Fruit fly (Drosophila melanogaster) whole organism, wandering third instar larva: ENCODE data around the gene UQCR-6.4L.

ENCODE experiments used
- CrebA ChIP-seq: fragments of 200-800 bp; sonication (Bioruptor generic); optimal IDR thresholded peaks from 2 replicates; lab custom pipeline; 2016; ENCODE audit warnings: missing biosample characterization, mild to moderate bottlenecking, missing genetic modification characterization, borderline replicate concordance
- Dfd ChIP-seq: fragments of >200 bp; optimal IDR thresholded peaks from 2 replicates; lab custom pipeline; 2017; ENCODE audit warnings: missing biosample characterization, missing genetic modification characterization
- GATAd ChIP-seq: sonication (Bioruptor generic); optimal IDR thresholded peaks from 2 replicates; lab custom pipeline; 2016; ENCODE audit warnings: missing biosample characterization, missing genetic modification characterization
- Hnf4 ChIP-seq: fragments of 200-800 bp; sonication (Bioruptor generic); optimal IDR thresholded peaks from 2 replicates; lab custom pipeline; 2016; ENCODE audit warnings: missing biosample characterization, mild to moderate bottlenecking, missing genetic modification characterization
- Mio ChIP-seq: sonication (Bioruptor generic); optimal IDR thresholded peaks from 2 replicates; lab custom pipeline; 2016; ENCODE audit warnings: missing biosample characterization, missing genetic modification characterization
- Myc ChIP-seq: fragments of >200 bp; optimal IDR thresholded peaks from 2 replicates; lab custom pipeline; 2017
- Sp1 ChIP-seq: fragments of 200-800 bp; sonication (Bioruptor generic); optimal IDR thresholded peaks from 3 replicates; lab custom pipeline; 2019; ENCODE audit warnings: missing biosample characterization, mild to moderate bottlenecking, missing genetic modification characterization, moderate library complexity
- br ChIP-seq: fragments of 200-800 bp; sonication (Bioruptor generic); optimal IDR thresholded peaks from 2 replicates; lab custom pipeline; 2016; ENCODE audit warnings: missing biosample characterization, missing genetic modification characterization
- dl ChIP-seq, 2 experiments: fragments of 175-275, 200-275 bp in 1 of 2; fragments of 200-275 bp in 1 of 2; sonication (Bioruptor generic); optimal IDR thresholded peaks; lab custom pipeline; 2018; ENCODE audit warnings: mild to moderate bottlenecking in 2 of 2, missing biosample characterization in 2 of 2, missing genetic modification characterization in 2 of 2, moderate library complexity in 2 of 2; ENCODE audit not compliant: partially characterized antibody in 2 of 2, insufficient read depth in 1 of 2
- dmrt93B ChIP-seq: fragments of 200-800 bp; sonication (Bioruptor generic); optimal IDR thresholded peaks from 2 replicates; lab custom pipeline; 2018; ENCODE audit warnings: missing biosample characterization, mild to moderate bottlenecking, missing genetic modification characterization
- h ChIP-seq: fragments of 200-800 bp; sonication (Bioruptor generic); optimal IDR thresholded peaks from 3 replicates; lab custom pipeline; 2016; ENCODE audit warnings: missing biosample characterization, mild to moderate bottlenecking, missing genetic modification characterization
- psq ChIP-seq: fragments of 200-800 bp; sonication (Bioruptor generic); optimal IDR thresholded peaks from 3 replicates; lab custom pipeline; 2017; ENCODE audit warnings: missing biosample characterization, mild to moderate bottlenecking, missing genetic modification characterization, moderate library complexity
- usp ChIP-seq: fragments of >200 bp; optimal IDR thresholded peaks from 2 replicates; lab custom pipeline; 2017; ENCODE audit warnings: missing biosample characterization, missing genetic modification characterization

DNA sequence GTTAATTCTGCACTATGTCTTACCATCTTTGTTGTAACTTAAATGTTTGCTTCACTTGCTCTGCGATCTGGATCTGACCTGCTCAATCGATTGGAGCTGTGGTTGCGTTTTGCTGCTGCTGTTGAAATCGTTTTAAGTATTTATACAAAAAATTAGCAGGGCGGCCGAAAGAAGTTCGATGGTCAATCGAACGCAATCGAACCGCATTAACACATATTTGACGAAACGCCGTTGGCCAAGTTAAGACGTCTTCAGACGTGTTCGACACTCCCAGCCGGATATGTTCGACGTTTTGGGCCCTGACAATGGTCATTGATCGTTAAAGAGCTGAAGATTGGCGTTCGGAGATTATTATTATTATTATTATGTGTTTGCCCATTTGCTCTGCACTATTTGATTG lies 21.0 kb upstream of the UQCR-6.4L start, which contains the start of gene CG13033:
- TF ChIP-seq dmrt93B (GFP tag; lab: Kevin White, UChicago) (no peak), CrebA (GFP tag; lab: Kevin White, UChicago) (no peak), h (GFP tag; lab: Kevin White, UChicago) (no peak), Myc (lab: Kevin White, UChicago) (no peak), Hnf4 (no peak), usp (GFP tag; lab: Kevin White, UChicago) (no peak), psq (no peak), GATAd (GFP tag; lab: Kevin White, UChicago) (no peak), br (GFP tag; lab: Kevin White, UChicago) (no peak), Dfd (no peak), Mio (no peak), dl (GFP tag; optimal IDR thresholded peaks at IDR 0.05; lab: Kevin White, UChicago; ENCODE audit: insufficient read depth in 1 of 2, partially characterized antibody in 2 of 2) (no peak), Sp1 (GFP tag; lab: Kevin White, UChicago) (no peak)
